Fruit fly (Drosophila melanogaster): Measurements from ENCODE around the gene CG14182.

Gene CG14182

DNA sequence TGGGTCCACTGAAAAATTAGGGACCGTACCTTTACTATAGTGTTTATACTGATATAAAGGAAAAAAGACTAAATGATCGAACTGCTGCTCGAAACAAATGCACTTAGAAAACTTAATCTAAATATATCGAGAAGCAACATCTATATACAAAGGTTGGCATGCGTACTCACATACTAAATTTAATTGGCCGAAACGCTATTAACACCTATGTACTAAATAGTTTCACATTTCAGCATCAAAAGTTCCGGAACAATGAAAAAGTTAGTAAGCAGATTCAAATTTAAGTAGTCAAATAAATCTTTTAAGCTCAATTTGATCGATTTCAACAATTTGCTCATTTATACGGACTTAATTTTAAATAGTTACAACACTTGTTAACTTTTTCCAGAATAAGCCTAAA is 11.5 kb upstream of the CG14182 start, which contains the start of gene fln:
fln (minus strand) TSS at position 101 of the 400 bp plus-strand sequence.
- TF ChIP-seq CG5204 (GFP tag; optimal IDR thresholded peaks at IDR 0.05) = no peak
- no peak for TF ChIP-seq CG1620 (GFP tag; optimal IDR thresholded peaks at IDR 0.05)
- TF ChIP-seq pad (GFP tag; optimal IDR thresholded peaks at IDR 0.05) = no peak
- no peak for TF ChIP-seq cnc (optimal IDR thresholded peaks at IDR 0.05)
- no peak for TF ChIP-seq Clk (GFP tag; optimal IDR thresholded peaks at IDR 0.05)
- TF ChIP-seq tj (GFP tag; optimal IDR thresholded peaks at IDR 0.05) = no peak
- TF ChIP-seq Crg-1 (GFP tag; optimal IDR thresholded peaks at IDR 0.05) = no peak
- TF ChIP-seq kay (GFP tag; ENCODE audit: borderline replicate concordance) = no peak
- no peak for TF ChIP-seq CG14711 (tag; optimal IDR thresholded peaks at IDR 0.05)
- no peak for TF ChIP-seq toe (GFP tag; optimal IDR thresholded peaks at IDR 0.05)
- TF ChIP-seq Mnt (GFP tag; optimal IDR thresholded peaks at IDR 0.05) = no peak
- no peak for TF ChIP-seq CG7101 (tag; optimal IDR thresholded peaks at IDR 0.05)
- TF ChIP-seq CG7045 (GFP tag; optimal IDR thresholded peaks at IDR 0.05) = no peak
- no peak for TF ChIP-seq CG11617 (GFP tag; optimal IDR thresholded peaks at IDR 0.05)
- TF ChIP-seq CG33017 (tag; optimal IDR thresholded peaks at IDR 0.05) = no peak
- TF ChIP-seq CG12768 (GFP tag; optimal IDR thresholded peaks at IDR 0.05) = no peak
- TF ChIP-seq ovo (GFP tag; optimal IDR thresholded peaks at IDR 0.05) = no peak
- no peak for TF ChIP-seq cic (GFP tag; optimal IDR thresholded peaks at IDR 0.05)
- TF ChIP-seq Hr96 (GFP tag; optimal IDR thresholded peaks at IDR 0.05) = no peak

DNA sequence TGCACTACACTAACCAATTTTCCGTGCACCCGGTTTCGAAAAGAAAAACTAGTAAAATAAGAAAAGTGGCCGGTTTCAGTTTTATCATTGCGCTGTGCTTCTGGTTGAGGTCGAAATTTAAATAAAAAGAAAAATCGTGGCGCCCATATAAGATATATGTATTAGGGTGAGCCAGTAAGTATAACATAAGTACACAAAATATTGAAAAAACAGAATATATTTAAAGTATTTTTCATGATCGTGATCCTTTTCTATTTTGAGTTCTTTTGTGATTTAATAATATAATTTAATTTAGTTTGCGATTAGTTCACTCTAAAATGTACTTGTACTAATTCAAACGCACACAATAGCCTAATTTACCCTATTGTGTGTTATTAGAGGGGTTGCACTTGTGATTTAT is 9.3 kb upstream of the CG14182 start, which contains the start of gene Csas:
Csas (minus strand) TSS at position 101 of the 400 bp plus-strand sequence.
- TF ChIP-seq CG11617 (GFP tag; optimal IDR thresholded peaks at IDR 0.05) (no peak), CG33017 (tag; optimal IDR thresholded peaks at IDR 0.05) (no peak), kay (GFP tag; ENCODE audit: borderline replicate concordance) (peak; percentile 0), bab1 (GFP tag; optimal IDR thresholded peaks at IDR 0.05) (peak; percentile 26), cnc (optimal IDR thresholded peaks at IDR 0.05) (no peak), CG7101 (tag; optimal IDR thresholded peaks at IDR 0.05) (peak; percentile 24), CG12768 (GFP tag; optimal IDR thresholded peaks at IDR 0.05) (no peak), toe (GFP tag; optimal IDR thresholded peaks at IDR 0.05) (no peak)

dm6 chr3L:19985768-19986167 is 6.2 kb upstream of the CG14182 start, which contains the start of the genes hale and schuy:
Gene hale, minus strand, starts transcription at chr3L:19985868.
Gene schuy, plus strand, starts transcription at chr3L:19986093.
- no peak for TF ChIP-seq ovo (GFP tag; optimal IDR thresholded peaks at IDR 0.05)
- peak; percentile 6 for TF ChIP-seq kay (GFP tag; ENCODE audit: borderline replicate concordance)

DNA sequence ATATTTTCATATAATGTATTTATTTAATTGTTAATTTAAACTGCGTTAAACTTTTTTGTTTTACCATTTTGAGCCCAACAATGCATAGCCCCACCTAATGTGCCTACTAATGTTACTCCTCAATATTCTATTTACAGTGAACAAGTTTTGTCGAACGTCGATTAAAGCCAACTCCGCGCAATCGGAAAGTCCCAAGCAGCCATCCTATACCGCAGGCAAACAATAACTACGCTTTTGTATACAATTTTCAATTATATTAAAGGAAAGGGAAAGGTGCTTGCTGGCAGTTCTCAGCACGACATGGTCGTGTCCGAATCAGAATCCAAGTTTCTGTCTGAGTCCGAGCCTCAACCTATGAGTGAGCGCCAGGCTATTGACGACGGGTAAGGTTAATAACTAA is 1.8 kb upstream of the CG14182 start, which contains the start of gene CG17732:
CG17732 (plus strand) TSS at position 301 of the 400 bp plus-strand sequence.
- no peak for TF ChIP-seq cic (GFP tag; optimal IDR thresholded peaks at IDR 0.05)

DNA sequence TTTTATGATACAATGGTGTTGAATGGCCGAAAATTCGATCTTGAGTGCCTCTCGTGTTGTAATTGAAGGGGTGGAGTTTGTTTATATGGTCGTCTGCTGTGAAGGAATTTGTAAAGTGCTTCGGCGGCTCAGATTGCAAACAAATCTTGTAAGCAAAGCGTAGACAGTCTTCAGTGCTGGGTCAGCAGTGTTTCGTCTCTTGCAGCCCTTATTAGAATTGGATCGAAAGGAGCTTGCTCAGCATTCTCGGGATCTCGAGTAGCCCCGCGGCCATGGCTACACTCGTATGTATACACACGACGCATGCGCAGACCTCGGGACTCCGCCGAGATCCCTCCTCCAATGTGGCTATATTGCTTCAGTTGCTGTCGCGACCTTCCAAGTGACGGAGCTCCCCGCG is 1.5 kb downstream of the CG14182 start:
- TF ChIP-seq CG5204 (GFP tag; optimal IDR thresholded peaks at IDR 0.05) (no peak), tj (GFP tag; optimal IDR thresholded peaks at IDR 0.05) (peak; percentile 95), pad (GFP tag; optimal IDR thresholded peaks at IDR 0.05) (no peak)

DNA sequence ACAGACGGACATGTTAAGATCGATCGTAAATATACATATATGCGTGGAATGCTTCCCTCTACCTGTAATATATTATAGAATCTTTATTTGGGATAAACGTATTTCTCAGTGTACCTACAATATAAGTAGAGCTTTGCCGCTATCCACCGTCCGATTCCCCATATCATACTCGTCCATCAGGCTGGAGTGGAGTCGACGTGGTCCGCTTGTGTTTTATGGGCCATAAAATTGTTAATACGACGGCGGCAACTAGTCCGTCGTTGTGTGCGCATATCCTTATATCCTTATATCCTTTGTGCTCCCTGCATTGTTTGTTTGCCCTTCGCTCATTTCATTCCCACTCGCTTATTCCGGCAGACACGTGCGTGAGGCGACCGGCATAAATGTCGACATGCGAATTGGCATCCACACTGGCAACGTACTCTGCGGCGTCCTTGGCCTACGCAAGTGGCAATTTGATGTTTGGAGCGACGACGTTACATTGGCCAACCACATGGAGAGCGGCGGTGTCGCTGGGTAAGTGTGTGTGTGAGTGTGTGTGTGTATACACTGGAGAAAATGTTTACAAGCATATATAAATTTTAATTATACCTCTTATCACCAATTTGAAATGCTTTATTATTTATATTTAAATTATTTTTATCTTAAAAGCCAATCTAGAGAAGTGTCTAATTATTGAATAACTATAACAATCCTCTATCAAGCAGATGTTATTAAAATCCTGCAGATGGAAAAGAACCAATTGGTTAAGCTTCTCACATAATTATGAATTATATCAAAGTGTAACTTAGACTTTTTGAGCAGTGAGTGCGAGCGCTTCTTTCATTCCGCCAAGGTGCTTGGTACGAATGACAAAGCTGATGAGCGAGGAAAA is 10.7 kb downstream of the CG14182 start:
- no peak for TF ChIP-seq cic (GFP tag; optimal IDR thresholded peaks at IDR 0.05)
- TF ChIP-seq CG1620 (GFP tag; optimal IDR thresholded peaks at IDR 0.05) = no peak
- TF ChIP-seq toe (GFP tag; optimal IDR thresholded peaks at IDR 0.05) = no peak
- no peak for TF ChIP-seq bab1 (GFP tag; optimal IDR thresholded peaks at IDR 0.05)
- no peak for TF ChIP-seq CG33017 (tag; optimal IDR thresholded peaks at IDR 0.05)
- TF ChIP-seq CG7101 (tag; optimal IDR thresholded peaks at IDR 0.05) = no peak
- TF ChIP-seq kay (GFP tag; ENCODE audit: borderline replicate concordance) = no peak
- TF ChIP-seq CG14711 (tag; optimal IDR thresholded peaks at IDR 0.05) = no peak
- no peak for TF ChIP-seq Hr96 (GFP tag; optimal IDR thresholded peaks at IDR 0.05)
- TF ChIP-seq pad (GFP tag; optimal IDR thresholded peaks at IDR 0.05) = no peak
- TF ChIP-seq tj (GFP tag; optimal IDR thresholded peaks at IDR 0.05) = no peak
- no peak for TF ChIP-seq CG12768 (GFP tag; optimal IDR thresholded peaks at IDR 0.05)
- TF ChIP-seq CG5204 (GFP tag; optimal IDR thresholded peaks at IDR 0.05) = no peak
- TF ChIP-seq cnc (optimal IDR thresholded peaks at IDR 0.05) = no peak
- TF ChIP-seq Clk (GFP tag; optimal IDR thresholded peaks at IDR 0.05) = no peak
- no peak for TF ChIP-seq ovo (GFP tag; optimal IDR thresholded peaks at IDR 0.05)
- TF ChIP-seq Mnt (GFP tag; optimal IDR thresholded peaks at IDR 0.05) = no peak
- no peak for TF ChIP-seq Crg-1 (GFP tag; optimal IDR thresholded peaks at IDR 0.05)
- no peak for TF ChIP-seq CG7045 (GFP tag; optimal IDR thresholded peaks at IDR 0.05)
- no peak for TF ChIP-seq CG11617 (GFP tag; optimal IDR thresholded peaks at IDR 0.05)

DNA sequence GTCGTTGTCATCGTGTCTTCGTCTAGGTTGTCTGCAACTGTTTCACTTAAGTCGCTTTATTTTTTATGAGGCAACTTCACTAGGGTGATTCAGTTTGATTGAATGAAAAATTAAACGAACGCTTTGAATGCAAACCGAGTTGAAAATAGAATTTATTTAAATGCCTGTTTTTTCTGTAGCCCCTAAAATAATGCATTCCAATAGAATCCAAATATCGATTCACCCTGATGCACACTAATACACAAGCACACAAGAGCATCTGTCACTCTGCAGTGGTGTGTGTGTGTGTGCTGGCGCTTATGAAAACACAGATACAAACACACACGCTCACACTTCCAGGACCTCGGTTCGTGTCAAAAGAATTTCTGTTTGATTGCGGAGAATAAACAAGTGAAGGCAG is 17.8 kb downstream of the CG14182 start:
- TF ChIP-seq Hr96 (GFP tag; optimal IDR thresholded peaks at IDR 0.05) = no peak
- TF ChIP-seq kay (GFP tag; ENCODE audit: borderline replicate concordance) = no peak
- no peak for TF ChIP-seq bab1 (GFP tag; optimal IDR thresholded peaks at IDR 0.05)
- TF ChIP-seq Crg-1 (GFP tag; optimal IDR thresholded peaks at IDR 0.05) = no peak
- no peak for TF ChIP-seq Mnt (GFP tag; optimal IDR thresholded peaks at IDR 0.05)
- no peak for TF ChIP-seq CG5204 (GFP tag; optimal IDR thresholded peaks at IDR 0.05)
- TF ChIP-seq CG12768 (GFP tag; optimal IDR thresholded peaks at IDR 0.05) = no peak
- TF ChIP-seq CG11617 (GFP tag; optimal IDR thresholded peaks at IDR 0.05) = no peak
